Worm (Caenorhabditis elegans): ENCODE results near the gene F14D7.6.

F14D7.6 gene

DNA sequence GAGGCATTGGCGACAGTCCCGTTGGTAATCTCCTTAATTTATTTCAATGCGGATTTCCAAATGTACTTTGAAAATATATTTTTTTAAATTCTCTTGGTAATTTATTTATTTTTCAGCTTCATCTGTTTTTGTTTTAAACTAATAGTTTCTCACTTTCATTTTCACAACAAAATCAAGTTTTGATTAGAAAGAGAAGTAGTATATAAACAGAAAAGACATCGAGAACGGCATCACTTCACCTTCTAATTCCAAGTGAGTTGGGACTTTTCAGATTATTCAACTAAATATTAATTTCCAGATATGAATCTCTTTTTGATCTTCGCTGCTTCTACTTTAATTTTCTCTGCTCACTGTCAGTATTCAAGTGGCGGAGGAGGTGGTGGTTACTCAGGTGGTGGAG, 19.0 kb downstream of the F14D7.6 start, which contains the start of gene F47B8.14 (continued):
- no peak for TF ChIP-seq hmg-1.2 (GFP tag; IDR thresholded peaks at IDR 0.05)

DNA sequence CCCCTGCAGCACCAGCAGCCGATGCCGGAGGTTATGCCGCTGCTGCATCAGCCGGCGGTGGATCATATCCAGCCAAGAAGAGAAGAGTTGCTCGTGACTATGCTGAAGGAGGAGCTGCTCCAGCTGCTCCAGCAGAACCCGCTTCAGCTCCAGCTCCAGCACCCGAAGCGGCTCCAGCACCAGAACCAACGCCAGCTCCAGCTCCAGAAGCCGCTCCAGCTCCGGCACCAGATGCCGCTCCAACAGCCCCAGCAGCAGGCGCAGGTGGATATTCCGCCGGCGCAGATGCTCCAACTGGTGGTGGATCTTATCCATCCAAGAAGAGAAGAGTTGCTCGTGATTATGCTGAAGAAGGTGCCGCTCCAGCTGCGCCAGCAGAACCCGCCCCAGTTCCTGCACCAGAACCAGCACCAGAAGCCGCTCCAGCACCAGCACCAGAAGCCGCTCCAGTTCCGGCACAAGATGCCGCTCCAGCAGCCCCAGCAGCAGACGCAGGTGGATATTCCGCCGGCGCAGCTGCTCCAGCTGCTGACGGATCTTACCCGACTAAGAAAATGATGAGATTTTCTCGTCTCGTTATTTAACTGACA, 19.6 kb downstream of the F14D7.6 start:
- TF ChIP-seq ceh-100 (GFP tag; IDR thresholded peaks at IDR 0.05) (no peak), cebp-1 (GFP tag; IDR thresholded peaks at IDR 0.05) (no peak), cebp-1 (tag; optimal IDR thresholded peaks at IDR 0.05) (peak; percentile 26), pbrm-1 (GFP tag; IDR thresholded peaks at IDR 0.05) (0 out of 2 replicates have a peak, but pooled peaks have one; percentile 14), B0336.3 (GFP tag; IDR thresholded peaks at IDR 0.05) (peak; percentile 31; the same call in 1 of the 2 replicates), nfyb-1 (GFP tag; IDR thresholded peaks at IDR 0.05) (0 out of 2 replicates have a peak, but pooled peaks have one; percentile 30), unc-130 (GFP tag; optimal IDR thresholded peaks at IDR 0.05) (no peak), F57A8.1 (GFP tag; optimal IDR thresholded peaks at IDR 0.05) (peak; percentile 31), attf-5 (GFP tag; optimal IDR thresholded peaks at IDR 0.05) (peak; percentile 23), athp-1 (tag; optimal IDR thresholded peaks at IDR 0.05) (peak; percentile 15), egrh-3 (GFP tag; IDR thresholded peaks at IDR 0.05) (peak; percentile 98), C06A6.2 (GFP tag; conservative IDR thresholded peaks at IDR 0.05) (no peak), lir-1 (GFP tag; conservative IDR thresholded peaks at IDR 0.05) (no peak), zfh-2 (GFP tag; conservative IDR thresholded peaks at IDR 0.05) (peak; percentile 95)

DNA sequence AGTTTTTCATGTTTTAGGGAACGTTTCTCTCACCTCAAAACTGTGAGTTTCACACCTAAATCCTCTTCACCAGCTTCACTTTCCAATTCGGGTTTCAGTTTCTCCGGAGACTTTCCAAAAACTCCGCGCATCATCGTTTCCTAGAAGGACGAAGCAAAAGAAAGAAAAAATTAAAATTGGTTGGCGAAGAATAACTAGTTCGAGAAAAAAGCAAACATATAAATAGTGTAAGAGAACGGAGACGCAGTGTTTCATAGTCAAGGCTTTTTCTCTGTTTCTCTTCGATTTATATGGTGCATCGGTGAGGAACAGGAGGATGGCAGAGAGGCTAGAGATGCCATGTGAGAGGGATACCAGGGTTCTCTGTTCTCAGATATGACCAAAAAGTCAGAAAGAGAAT, 21.5 kb downstream of the F14D7.6 start, which contains the start of gene F47B8.3:
Gene F47B8.3 (minus strand): TSS at position 261 of the 400 bp plus-strand sequence.
- TF ChIP-seq mcd-1 (GFP tag; IDR thresholded peaks at IDR 0.05) (no peak), cebp-1 (GFP tag; IDR thresholded peaks at IDR 0.05) (no peak), cebp-1 (tag; optimal IDR thresholded peaks at IDR 0.05) (peak; percentile 70), hmg-1.2 (GFP tag; IDR thresholded peaks at IDR 0.05) (peak; percentile 75; the same call in 1 of the 2 replicates)

DNA sequence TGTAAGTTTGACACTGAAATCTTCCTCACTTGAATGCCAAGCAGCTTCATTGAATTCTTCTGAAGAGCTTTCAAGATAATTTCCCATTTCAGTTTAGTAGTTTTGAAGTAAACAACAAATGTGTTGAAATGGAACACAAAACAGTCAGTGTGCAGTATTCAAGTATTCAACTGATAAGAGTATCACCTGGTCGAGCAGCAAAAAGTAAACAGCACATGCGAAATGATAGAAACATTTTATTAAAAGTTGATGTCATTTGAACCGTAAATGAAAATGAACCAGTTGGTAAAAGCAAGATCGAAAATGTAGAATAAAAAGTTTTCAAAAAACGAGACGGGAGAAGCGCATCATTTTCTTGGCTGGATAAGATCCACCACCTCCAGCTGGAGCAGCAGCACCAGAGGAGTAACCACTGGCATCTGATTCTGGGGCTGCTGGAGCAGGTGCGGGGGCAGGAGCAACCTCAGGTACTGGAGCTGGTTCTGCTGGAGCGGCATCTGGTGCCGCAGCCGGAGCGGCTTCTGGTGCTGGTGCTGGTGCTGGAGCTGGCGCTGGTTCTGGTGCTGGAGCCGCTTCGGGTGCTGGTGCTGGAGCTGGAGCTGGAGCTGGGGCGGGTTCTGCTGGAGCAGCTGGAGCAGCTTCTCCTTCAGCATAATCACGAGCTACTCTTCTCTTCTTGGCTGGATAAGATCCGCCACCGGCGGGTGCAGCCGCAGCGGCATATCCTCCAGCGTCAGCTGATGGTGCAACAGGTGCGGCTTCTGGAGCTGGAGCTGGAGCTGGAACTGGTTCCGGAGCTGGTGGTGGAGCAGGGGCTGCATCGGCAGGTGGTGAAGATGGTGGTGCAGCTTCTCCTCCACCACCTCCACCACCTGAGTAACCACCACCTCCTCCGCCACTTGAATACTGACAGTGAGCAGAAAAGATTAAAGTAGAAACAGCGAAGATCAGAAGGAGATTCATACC, 23.6 kb downstream of the F14D7.6 start, which contains the start of the genes F47B8.4 and F47B8.18:
Gene F47B8.4 (minus strand): TSS at position 172 of the 966 bp plus-strand sequence.
Gene F47B8.18 (minus strand): TSS at position 963 of the 966 bp plus-strand sequence.
- peak; percentile 15 for TF ChIP-seq sptf-2 (GFP tag; optimal IDR thresholded peaks at IDR 0.05)
- no peak for TF ChIP-seq lir-1 (GFP tag; conservative IDR thresholded peaks at IDR 0.05)
- TF ChIP-seq zfh-2 (GFP tag; conservative IDR thresholded peaks at IDR 0.05): peak; percentile 95
- TF ChIP-seq athp-1 (tag; optimal IDR thresholded peaks at IDR 0.05): no peak
- TF ChIP-seq lin-26 (GFP tag; IDR thresholded peaks at IDR 0.05): 0 out of 2 replicates have a peak, but pooled peaks have one; percentile 53
- peak; percentile 55; the same call in 1 of the 2 replicates for TF ChIP-seq mcd-1 (GFP tag; IDR thresholded peaks at IDR 0.05)
- TF ChIP-seq cebp-1 (GFP tag; IDR thresholded peaks at IDR 0.05): 0 out of 2 replicates have a peak, but pooled peaks have one; percentile 15
- no peak for TF ChIP-seq cebp-1 (tag; optimal IDR thresholded peaks at IDR 0.05)
- no peak for TF ChIP-seq F10E7.11 (tag; optimal IDR thresholded peaks at IDR 0.05)
- no peak for TF ChIP-seq madf-8 (GFP tag; conservative IDR thresholded peaks at IDR 0.05)
- no peak for TF ChIP-seq lin-54 (GFP tag; optimal IDR thresholded peaks at IDR 0.05)
- TF ChIP-seq chd-7 (tag; optimal IDR thresholded peaks at IDR 0.05): no peak
- no peak for TF ChIP-seq dox-1 (GFP tag; IDR thresholded peaks at IDR 0.05)
- TF ChIP-seq nhr-80 (tag; optimal IDR thresholded peaks at IDR 0.05): peak; percentile 56
- peak; percentile 99 for TF ChIP-seq egrh-3 (GFP tag; IDR thresholded peaks at IDR 0.05)

DNA sequence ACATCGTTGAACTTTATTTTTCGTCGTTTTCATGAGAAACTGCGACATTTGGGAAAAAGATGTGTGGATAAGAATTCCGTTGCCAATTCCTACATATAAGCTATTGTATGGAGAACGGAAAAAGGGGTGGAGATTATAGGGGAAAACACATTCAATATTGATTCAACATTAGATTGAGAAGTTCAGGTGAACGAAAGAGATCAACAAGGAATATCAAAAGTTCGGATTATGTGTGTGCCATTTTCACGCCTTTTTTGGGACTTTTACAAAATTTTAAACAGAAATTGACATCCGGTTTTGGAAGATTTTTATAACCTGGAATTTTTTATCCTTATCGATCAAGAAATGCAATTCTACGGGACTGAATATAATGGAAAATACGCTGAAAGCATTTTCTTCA, 26.6 kb downstream of the F14D7.6 start, which contains the start of gene F47B8.5:
Gene F47B8.5 (minus strand): TSS at position 101 of the 400 bp plus-strand sequence.
- TF ChIP-seq lin-40 (tag; optimal IDR thresholded peaks at IDR 0.05) (no peak), dox-1 (GFP tag; IDR thresholded peaks at IDR 0.05) (no peak), ztf-22 (GFP tag; optimal IDR thresholded peaks at IDR 0.05) (no peak), ceh-58 (GFP tag; IDR thresholded peaks at IDR 0.05) (no peak), B0336.3 (GFP tag; IDR thresholded peaks at IDR 0.05) (no peak), nhr-179 (tag; optimal IDR thresholded peaks at IDR 0.05) (no peak), ceh-40 (GFP tag; IDR thresholded peaks at IDR 0.05) (no peak), zfh-2 (GFP tag; conservative IDR thresholded peaks at IDR 0.05) (no peak), let-526 (GFP tag; IDR thresholded peaks at IDR 0.05) (no peak), B0019.2 (GFP tag; conservative IDR thresholded peaks at IDR 0.05) (no peak), ceh-27 (GFP tag; optimal IDR thresholded peaks at IDR 0.05) (no peak), F55B11.4 (tag; optimal IDR thresholded peaks at IDR 0.05; ENCODE audit: borderline replicate concordance, insufficient read depth) (no peak), nhr-27 (tag; optimal IDR thresholded peaks at IDR 0.05) (no peak), unc-62 (GFP tag; optimal IDR thresholded peaks at IDR 0.05) (no peak), lin-35 (GFP tag; optimal IDR thresholded peaks at IDR 0.05) (no peak), madf-6 (GFP tag; IDR thresholded peaks at IDR 0.05) (no peak), ceh-79 (tag; optimal IDR thresholded peaks at IDR 0.05) (no peak)

Measured in whole organism, young adult.